Worm (Caenorhabditis elegans): ENCODE results near the gene plc-3.

Gene plc-3

DNA sequence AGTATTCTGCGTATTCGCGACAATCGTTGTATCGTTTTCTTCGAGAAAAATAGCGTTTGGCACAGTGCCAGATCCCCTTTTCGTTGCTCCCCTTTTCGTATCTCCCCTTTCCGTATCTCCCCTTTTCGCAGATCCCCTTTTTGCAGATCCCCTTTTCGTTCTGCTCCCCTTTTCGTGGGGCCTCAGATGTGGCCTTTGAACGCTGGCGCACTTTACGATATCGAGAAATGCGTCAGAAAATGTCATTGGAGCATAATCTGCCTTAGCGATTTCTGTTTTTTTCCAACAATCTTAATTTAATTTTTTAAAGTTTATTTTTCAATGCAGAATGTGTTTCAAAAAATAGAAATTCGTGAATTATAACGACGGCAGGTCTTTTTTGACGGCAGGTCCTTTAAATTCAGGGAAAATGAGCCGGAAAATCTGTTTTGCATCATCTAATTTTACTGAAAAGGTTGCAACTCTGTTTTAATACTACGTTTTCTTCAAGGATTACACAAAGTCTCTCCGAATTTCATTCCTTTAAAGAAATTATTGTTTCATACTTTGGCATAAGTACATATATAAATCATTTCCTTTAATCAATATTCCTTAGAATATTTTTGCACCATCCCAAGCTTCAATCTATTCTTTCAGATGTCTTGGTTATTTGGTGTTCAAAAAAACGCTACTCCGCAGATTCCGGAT lies 25.8 kb downstream of the plc-3 start, which contains the start of gene atad-3 (continued):
- peak; percentile 71 for TF ChIP-seq lin-13 (GFP tag; optimal IDR thresholded peaks at IDR 0.05)
- TF ChIP-seq Y105C5A.15 (GFP tag; IDR thresholded peaks at IDR 0.05) = peak; percentile 59; the same call in 1 of the 2 replicates
- TF ChIP-seq ctbp-1 (GFP tag; IDR thresholded peaks at IDR 0.05) = peak; percentile 94
- TF ChIP-seq Y5F2A.4 (GFP tag; optimal IDR thresholded peaks at IDR 0.05) = no peak
- TF ChIP-seq snpc-1.2 (GFP tag; IDR thresholded peaks at IDR 0.05) = peak; percentile 85
- peak; percentile 97 for TF ChIP-seq ceh-20 (GFP tag; IDR thresholded peaks at IDR 0.05)
- TF ChIP-seq zag-1 (tag; optimal IDR thresholded peaks at IDR 0.05) = no peak
- peak; percentile 33 for TF ChIP-seq lin-15B (tag; optimal IDR thresholded peaks at IDR 0.05)
- TF ChIP-seq ceh-82 (tag; optimal IDR thresholded peaks at IDR 0.05) = no peak
- TF ChIP-seq dpl-1 (GFP tag; optimal IDR thresholded peaks at IDR 0.05) = peak; percentile 76
- 0 out of 2 replicates have a peak, but pooled peaks have one; percentile 66 for TF ChIP-seq tag-97 (GFP tag; IDR thresholded peaks at IDR 0.05)
- TF ChIP-seq lsy-2 (tag; optimal IDR thresholded peaks at IDR 0.05) = peak; percentile 79 to 91
- peak; percentile 97 for TF ChIP-seq D1046.2 (GFP tag; IDR thresholded peaks at IDR 0.05)
- TF ChIP-seq cey-2 (tag; optimal IDR thresholded peaks at IDR 0.05; ENCODE audit: borderline replicate concordance, insufficient read depth) = no peak
- TF ChIP-seq Y75B8A.6 (GFP tag; IDR thresholded peaks at IDR 0.05) = peak; percentile 96
- TF ChIP-seq nhr-25 (tag; optimal IDR thresholded peaks at IDR 0.05; ENCODE audit: borderline replicate concordance, insufficient read depth) = no peak
- peak; percentile 93 for TF ChIP-seq madf-9 (GFP tag; conservative IDR thresholded peaks at IDR 0.05)
- TF ChIP-seq hif-1 (tag; optimal IDR thresholded peaks at IDR 0.05) = peak in 1 of 2 experiments; percentile 92
- peak; percentile 46 for TF ChIP-seq nhr-48 (tag; optimal IDR thresholded peaks at IDR 0.05)
- peak; percentile 60 for TF ChIP-seq hlh-30 (tag; optimal IDR thresholded peaks at IDR 0.05; ENCODE audit: insufficient read depth)
- no peak for TF ChIP-seq daf-8 (GFP tag; IDR thresholded peaks at IDR 0.05)
- TF ChIP-seq tra-1 (GFP tag; IDR thresholded peaks at IDR 0.05) = peak; percentile 97
- peak; percentile 41 for TF ChIP-seq zfp-2 (tag; optimal IDR thresholded peaks at IDR 0.05)
- TF ChIP-seq nhr-76 (tag; optimal IDR thresholded peaks at IDR 0.05) = no peak
- TF ChIP-seq T20F7.1 (GFP tag; optimal IDR thresholded peaks at IDR 0.05) = no peak
- TF ChIP-seq dmd-6 (GFP tag; IDR thresholded peaks at IDR 0.05) = peak; percentile 97
- peak; percentile 82 for TF ChIP-seq mxl-2 (GFP tag; conservative IDR thresholded peaks at IDR 0.05)
- TF ChIP-seq ceh-32 (tag; optimal IDR thresholded peaks at IDR 0.05; ENCODE audit: poor library complexity) = no peak
- TF ChIP-seq sdz-12 (GFP tag; optimal IDR thresholded peaks at IDR 0.05) = no peak
- peak; percentile 74 for TF ChIP-seq spr-1 (tag; optimal IDR thresholded peaks at IDR 0.05)
- peak; percentile 98 for TF ChIP-seq hmg-1.1 (GFP tag; IDR thresholded peaks at IDR 0.05)
- peak; percentile 82 for TF ChIP-seq php-3 (GFP tag; IDR thresholded peaks at IDR 0.05)
- TF ChIP-seq zfp-3 (GFP tag; conservative IDR thresholded peaks at IDR 0.05) = peak; percentile 92
- no peak for TF ChIP-seq F26F4.8 (GFP tag; conservative IDR thresholded peaks at IDR 0.05)
- peak in 1 of 2 experiments; percentile 48 for TF ChIP-seq mdl-1 (tag; optimal IDR thresholded peaks at IDR 0.05)
- no peak for TF ChIP-seq ceh-28 (tag; optimal IDR thresholded peaks at IDR 0.05)
- peak; percentile 95 for TF ChIP-seq nhr-42 (GFP tag; IDR thresholded peaks at IDR 0.05)
- TF ChIP-seq ceh-62 (tag; optimal IDR thresholded peaks at IDR 0.05) = no peak
- peak; percentile 88 for TF ChIP-seq Y48G9A.11 (GFP tag; IDR thresholded peaks at IDR 0.05)
- TF ChIP-seq nhr-102 (tag; optimal IDR thresholded peaks at IDR 0.05) = peak; percentile 65
- TF ChIP-seq egl-27 (tag; optimal IDR thresholded peaks at IDR 0.05) = no peak
- TF ChIP-seq lin-39 (tag; optimal IDR thresholded peaks at IDR 0.05) = no peak
- no peak for TF ChIP-seq F10B5.3 (tag; optimal IDR thresholded peaks at IDR 0.05)
- TF ChIP-seq unc-39 (tag; optimal IDR thresholded peaks at IDR 0.05) = no peak
- no peak for TF ChIP-seq spr-3 (GFP tag; optimal IDR thresholded peaks at IDR 0.05)
- peak; percentile 81 for TF ChIP-seq mxl-3 (GFP tag; optimal IDR thresholded peaks at IDR 0.05)
- TF ChIP-seq fos-1 (tag; optimal IDR thresholded peaks at IDR 0.05) = no peak
- peak; percentile 75 for TF ChIP-seq mdt-29 (GFP tag; IDR thresholded peaks at IDR 0.05)
- TF ChIP-seq fkh-10 (GFP tag; optimal IDR thresholded peaks at IDR 0.05) = peak; percentile 48

Measured in whole organism, L4 larva.